Worm (Caenorhabditis elegans) whole organism, young adult: ENCODE data around the gene idpp-1.
A peak's percentile ranks its signal among the peaks of the same experiment; 100 is the strongest.

Experiments
- C06A6.2 ChIP-seq: fragments of 200-800 bp; sonication (Bioruptor generic); conservative IDR thresholded peaks from 2 replicates; pipeline ENCODE4 v1.3.6; 2022; ENCODE audit warnings: missing genetic modification characterization, missing compliant biosample characterization
- F23B12.7 ChIP-seq: sonication (generic microtip); optimal IDR thresholded peaks from 2 replicates; lab custom pipeline; 2017; ENCODE audit warnings: missing genetic modification characterization, mild to moderate bottlenecking, missing compliant biosample characterization, antibody characterized with exemption, moderate library complexity; ENCODE audit not compliant: insufficient read depth
- F39B2.1 ChIP-seq: fragments of 200-800 bp; sonication (Bioruptor generic); IDR thresholded peaks from 2 replicates; pipeline ENCODE4 v1.3.6; 2022; ENCODE audit warnings: missing genetic modification reagents, missing genetic modification characterization, missing compliant biosample characterization
- F52B5.7 ChIP-seq: sonication (generic microtip); optimal IDR thresholded peaks from 2 replicates; lab custom pipeline; 2016; ENCODE audit warnings: mild to moderate bottlenecking, missing genetic modification characterization, missing compliant biosample characterization
- K12H6.12 ChIP-seq: fragments of 200-800 bp; sonication (Bioruptor generic); optimal IDR thresholded peaks from 2 replicates; lab custom pipeline; 2018; ENCODE audit warnings: mild to moderate bottlenecking, missing genetic modification characterization, missing compliant biosample characterization
- Y53F4B.3 ChIP-seq: fragments of 200-800 bp; sonication (Bioruptor generic); IDR thresholded peaks from 2 replicates; pipeline ENCODE4 v1.3.6; 2022; ENCODE audit warnings: missing genetic modification reagents, missing genetic modification characterization, missing compliant biosample characterization
- Y67H2A.10 ChIP-seq: fragments of 200-800 bp; sonication (Bioruptor generic); conservative IDR thresholded peaks from 2 replicates; pipeline ENCODE4 v1.3.6; 2022; ENCODE audit warnings: missing genetic modification reagents, missing genetic modification characterization, missing compliant biosample characterization
- akir-1 ChIP-seq: fragments of 200-800 bp; sonication (Bioruptor generic); optimal IDR thresholded peaks from 2 replicates; lab custom pipeline; 2018; ENCODE audit warnings: mild to moderate bottlenecking, missing genetic modification characterization, moderate library complexity, missing compliant biosample characterization
- aptf-2 ChIP-seq: fragments of 200-800 bp; sonication (Bioruptor generic); conservative IDR thresholded peaks from 2 replicates; pipeline ENCODE4 v1.3.6; 2022; ENCODE audit warnings: missing genetic modification reagents, missing genetic modification characterization, missing compliant biosample characterization
- atf-7 ChIP-seq: sonication (generic microtip); optimal IDR thresholded peaks from 2 replicates; lab custom pipeline; 2017; ENCODE audit warnings: mild to moderate bottlenecking, missing genetic modification characterization, missing compliant biosample characterization
- attf-5 ChIP-seq: fragments of 200-800 bp; sonication (Bioruptor generic); optimal IDR thresholded peaks from 2 replicates; lab custom pipeline; 2018; ENCODE audit warnings: mild to moderate bottlenecking, missing genetic modification characterization, missing compliant biosample characterization
- cebp-1 ChIP-seq, 2 experiments: fragments of 200-800 bp in 1 of 2; sonication (Bioruptor generic) in 1 of 2; sonication (generic microtip) in 1 of 2; IDR thresholded peaks in 1 of 2; optimal IDR thresholded peaks in 1 of 2; 2 replicates each; pipeline versions ENCODE4 v1.3.6 to Lab custom; 2017 to 2022; ENCODE audit warnings: missing compliant biosample characterization in 2 of 2, missing genetic modification characterization in 2 of 2, mild to moderate bottlenecking in 1 of 2, missing genetic modification reagents in 1 of 2, moderate library complexity in 1 of 2
- cebp-2 ChIP-seq: fragments of 200-800 bp; sonication (Bioruptor generic); IDR thresholded peaks from 2 replicates; pipeline ENCODE4 v1.3.6; 2022; ENCODE audit warnings: missing genetic modification characterization, missing compliant biosample characterization
- ceh-27 ChIP-seq: fragments of 200-800 bp; sonication (Bioruptor generic); optimal IDR thresholded peaks from 2 replicates; lab custom pipeline; 2018; ENCODE audit warnings: mild to moderate bottlenecking, missing genetic modification characterization, moderate library complexity, missing compliant biosample characterization
- ceh-58 ChIP-seq: fragments of 200-800 bp; sonication (Bioruptor generic); IDR thresholded peaks from 2 replicates; pipeline ENCODE4 v1.3.6; 2022; ENCODE audit warnings: missing genetic modification characterization, missing compliant biosample characterization
- ceh-79 ChIP-seq: sonication (generic microtip); optimal IDR thresholded peaks from 2 replicates; lab custom pipeline; 2017; ENCODE audit warnings: mild to moderate bottlenecking, missing genetic modification characterization, missing compliant biosample characterization
- dpl-1 ChIP-seq: fragments of 150-350 bp; optimal IDR thresholded peaks from 2 replicates; lab custom pipeline; 2014; ENCODE audit warnings: missing biosample characterization, missing genetic modification reagents, missing genetic modification characterization
- egl-18 ChIP-seq: fragments of 200-800 bp; sonication (Bioruptor generic); IDR thresholded peaks from 2 replicates; pipeline ENCODE4 v1.3.6; 2022; ENCODE audit warnings: missing genetic modification reagents, missing genetic modification characterization, missing compliant biosample characterization
- egrh-3 ChIP-seq: fragments of 200-800 bp; sonication (Bioruptor generic); IDR thresholded peaks from 2 replicates; pipeline ENCODE4 v1.3.6; 2022; ENCODE audit warnings: missing genetic modification reagents, missing genetic modification characterization, missing compliant biosample characterization
- hmg-20 ChIP-seq: fragments of 200-800 bp; sonication (Bioruptor generic); IDR thresholded peaks from 2 replicates; pipeline ENCODE4 v1.3.6; 2022; ENCODE audit warnings: missing genetic modification reagents, missing genetic modification characterization, missing compliant biosample characterization
- hrde-1 ChIP-seq: sonication (generic microtip); optimal IDR thresholded peaks from 2 replicates; lab custom pipeline; 2016; ENCODE audit warnings: missing genetic modification characterization, mild to moderate bottlenecking, missing compliant biosample characterization, moderate library complexity, missing genotype, missing genetic modification reagents, borderline replicate concordance
- let-607 ChIP-seq, 2 experiments: fragments of 200-800 bp in 1 of 2; sonication (Bioruptor generic) in 1 of 2; sonication (generic microtip) in 1 of 2; optimal IDR thresholded peaks; 2 replicates each; lab custom pipeline; 2016 to 2018; ENCODE audit warnings: mild to moderate bottlenecking in 2 of 2, missing compliant biosample characterization in 2 of 2, missing genetic modification characterization in 2 of 2, moderate library complexity in 2 of 2, missing genotype in 1 of 2
- lin-26 ChIP-seq: fragments of 200-800 bp; sonication (Bioruptor generic); IDR thresholded peaks from 2 replicates; pipeline ENCODE4 v1.3.6; 2022; ENCODE audit warnings: missing genetic modification reagents, missing genetic modification characterization, missing compliant biosample characterization
- lin-35 ChIP-seq, 3 experiments: fragments of 150-350 bp in 2 of 3; sonication (generic microtip) in 1 of 3; optimal IDR thresholded peaks; 2 replicates each; lab custom pipeline; 2014 to 2018; ENCODE audit warnings: missing biosample characterization in 3 of 3, missing genetic modification characterization in 3 of 3, missing genetic modification reagents in 3 of 3
- lin-40 ChIP-seq: sonication (generic microtip); optimal IDR thresholded peaks from 2 replicates; lab custom pipeline; 2016; ENCODE audit warnings: missing genetic modification characterization, mild to moderate bottlenecking, missing compliant biosample characterization, missing genotype, missing genetic modification reagents
- lin-54 ChIP-seq: fragments of 200-800 bp; sonication (Bioruptor generic); optimal IDR thresholded peaks from 2 replicates; lab custom pipeline; 2018; ENCODE audit warnings: mild to moderate bottlenecking, missing genetic modification characterization, missing compliant biosample characterization
- madf-10 ChIP-seq: sonication (generic microtip); optimal IDR thresholded peaks from 2 replicates; lab custom pipeline; 2016; ENCODE audit warnings: mild to moderate bottlenecking, missing genetic modification characterization, missing compliant biosample characterization
- madf-3 ChIP-seq: fragments of 200-800 bp; sonication (Bioruptor generic); IDR thresholded peaks from 2 replicates; pipeline ENCODE4 v1.3.6; 2022; ENCODE audit warnings: missing genetic modification reagents, missing genetic modification characterization, missing compliant biosample characterization
- madf-8 ChIP-seq: fragments of 200-800 bp; sonication (Bioruptor generic); conservative IDR thresholded peaks from 2 replicates; pipeline ENCODE4 v1.3.6; 2022; ENCODE audit warnings: missing genetic modification reagents, missing genetic modification characterization, missing compliant biosample characterization
- mcd-1 ChIP-seq: fragments of 200-800 bp; sonication (Bioruptor generic); IDR thresholded peaks from 2 replicates; pipeline ENCODE4 v1.3.6; 2022; ENCODE audit warnings: missing genetic modification reagents, missing genetic modification characterization, missing compliant biosample characterization
- mes-4 ChIP-seq: sonication (generic microtip); optimal IDR thresholded peaks from 2 replicates; lab custom pipeline; 2016; ENCODE audit warnings: missing genotype, missing genetic modification characterization, missing compliant biosample characterization
- nfyb-1 ChIP-seq: fragments of 200-800 bp; sonication (Bioruptor generic); IDR thresholded peaks from 2 replicates; pipeline ENCODE4 v1.3.6; 2022; ENCODE audit warnings: missing genetic modification reagents, missing genetic modification characterization, missing compliant biosample characterization
- nhr-120 ChIP-seq: fragments of 200-800 bp; sonication (Bioruptor generic); IDR thresholded peaks from 2 replicates; pipeline ENCODE4 v1.3.6; 2022; ENCODE audit warnings: missing genetic modification characterization, missing compliant biosample characterization
- nhr-27 ChIP-seq: fragments of 200-800 bp; sonication (Bioruptor generic); optimal IDR thresholded peaks from 2 replicates; lab custom pipeline; 2018; ENCODE audit warnings: mild to moderate bottlenecking, missing genetic modification characterization, moderate library complexity, missing compliant biosample characterization
- nhr-80 ChIP-seq: sonication (generic microtip); optimal IDR thresholded peaks from 2 replicates; lab custom pipeline; 2016; ENCODE audit warnings: missing genetic modification characterization, missing compliant biosample characterization
- nhr-90 ChIP-seq: sonication (generic microtip); optimal IDR thresholded peaks from 2 replicates; lab custom pipeline; 2016; ENCODE audit warnings: missing genotype, mild to moderate bottlenecking, missing genetic modification characterization, missing compliant biosample characterization
- rcor-1 ChIP-seq: fragments of 200-800 bp; sonication (Bioruptor generic); IDR thresholded peaks from 2 replicates; pipeline ENCODE4 v1.3.6; 2022; ENCODE audit warnings: missing genetic modification reagents, missing genetic modification characterization, missing compliant biosample characterization
- rpc-1 ChIP-seq, 2 experiments: fragments of 150-350 bp in 1 of 2; sonication (generic microtip) in 1 of 2; optimal IDR thresholded peaks; 2 replicates each; lab custom pipeline; 2014 to 2018; ENCODE audit warnings: missing biosample characterization in 1 of 2, missing genetic modification characterization in 1 of 2, missing genetic modification reagents in 1 of 2, missing genotype in 1 of 2
- sdz-38 ChIP-seq: sonication (generic microtip); optimal IDR thresholded peaks from 2 replicates; lab custom pipeline; 2016; ENCODE audit warnings: missing genotype, missing genetic modification characterization, missing compliant biosample characterization
- snpc-1.3 ChIP-seq: sonication (generic microtip); optimal IDR thresholded peaks from 2 replicates; lab custom pipeline; 2017; ENCODE audit warnings: missing genetic modification characterization, mild to moderate bottlenecking, missing compliant biosample characterization, antibody characterized with exemption, moderate library complexity, missing genotype, missing genetic modification reagents; ENCODE audit not compliant: insufficient read depth
- snpc-3.4 ChIP-seq: sonication (generic microtip); optimal IDR thresholded peaks from 2 replicates; lab custom pipeline; 2017; ENCODE audit warnings: missing genetic modification characterization, mild to moderate bottlenecking, missing compliant biosample characterization, antibody characterized with exemption, moderate library complexity, missing genotype, missing genetic modification reagents
- tbx-9 ChIP-seq: sonication (generic microtip); optimal IDR thresholded peaks from 2 replicates; lab custom pipeline; 2016; ENCODE audit warnings: borderline replicate concordance, missing genetic modification characterization, inconsistent platforms, missing compliant biosample characterization
- tlf-1 ChIP-seq: fragments of 200-800 bp; sonication (Bioruptor generic); optimal IDR thresholded peaks from 2 replicates; lab custom pipeline; 2018; ENCODE audit warnings: mild to moderate bottlenecking, missing genetic modification characterization, missing compliant biosample characterization
- unc-130 ChIP-seq: sonication (generic microtip); optimal IDR thresholded peaks from 2 replicates; lab custom pipeline; 2016; ENCODE audit warnings: missing genetic modification reagents, missing genetic modification characterization, missing compliant biosample characterization
- zfh-2 ChIP-seq: fragments of 200-800 bp; sonication (Bioruptor generic); conservative IDR thresholded peaks from 2 replicates; pipeline ENCODE4 v1.3.6; 2022; ENCODE audit warnings: missing genetic modification reagents, missing genetic modification characterization, missing compliant biosample characterization
- zim-3 ChIP-seq: sonication (generic microtip); optimal IDR thresholded peaks from 2 replicates; lab custom pipeline; 2017; ENCODE audit warnings: mild to moderate bottlenecking, missing genetic modification characterization, moderate library complexity, missing compliant biosample characterization
- ztf-22 ChIP-seq: fragments of 200-800 bp; sonication (Bioruptor generic); optimal IDR thresholded peaks from 2 replicates; lab custom pipeline; 2018; ENCODE audit warnings: mild to moderate bottlenecking, missing genetic modification characterization, moderate library complexity, missing compliant biosample characterization

Gene idpp-1

DNA sequence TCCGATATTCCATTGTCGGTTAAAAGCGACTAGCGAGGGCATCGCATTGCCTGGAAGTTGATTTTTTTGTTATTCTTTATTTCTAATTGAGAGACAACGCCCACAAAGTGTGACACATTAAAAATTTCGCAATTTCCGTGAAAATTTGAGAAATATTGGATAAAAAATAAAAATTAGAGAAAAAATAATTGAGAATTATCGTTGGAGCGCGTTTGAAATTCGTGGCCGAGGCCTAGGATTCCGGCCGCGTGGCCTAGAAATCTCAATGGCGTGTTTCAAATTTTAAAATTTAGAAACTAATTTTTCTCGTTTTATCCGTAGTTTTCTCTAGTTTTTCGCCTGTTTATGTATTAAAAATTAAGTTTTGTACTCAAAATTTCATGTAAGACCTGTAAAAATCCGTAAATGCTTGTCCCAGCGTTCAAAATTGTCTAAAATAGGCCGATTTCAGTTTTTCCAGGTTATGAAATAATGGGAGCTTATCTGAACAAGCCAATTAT is 42.8 kb downstream of the idpp-1 start, which contains the start of the genes dagl-2 and ppm-1.G (continued):
- TF ChIP-seq nhr-90 (tag; lab: Kevin White, UChicago) = no peak
- peak; percentile 42 for TF ChIP-seq unc-130
- no peak for TF ChIP-seq egl-18
- TF ChIP-seq snpc-3.4 (tag; lab: Kevin White, UChicago) = peak; percentile 21
- TF ChIP-seq tlf-1 (GFP tag; lab: Kevin White, UChicago) = no peak
- TF ChIP-seq attf-5 (GFP tag; lab: Kevin White, UChicago) = peak; percentile 97
- TF ChIP-seq ceh-79 = no peak
- peak; percentile 30 for TF ChIP-seq K12H6.12 (tag; lab: Kevin White, UChicago)
- TF ChIP-seq C06A6.2 = no peak
- TF ChIP-seq mcd-1 (GFP tag; lab: Robert Waterston, UW) = peak; percentile 91
- peak; percentile 52 for TF ChIP-seq lin-40 (tag; lab: Kevin White, UChicago)
- TF ChIP-seq akir-1 (GFP tag; lab: Kevin White, UChicago) = no peak
- TF ChIP-seq egrh-3 = no peak
- 0 out of 2 replicates have a peak, but pooled peaks have one; percentile 27 for TF ChIP-seq zfh-2 (GFP tag; lab: Robert Waterston, UW)
- TF ChIP-seq F52B5.7 (tag; lab: Kevin White, UChicago) = no peak
- TF ChIP-seq let-607 (tag; optimal IDR thresholded peaks at IDR 0.05; lab: Kevin White, UChicago) = peak in 1 of 2 experiments; percentile 2
- no peak for TF ChIP-seq sdz-38 (tag; lab: Kevin White, UChicago)
- TF ChIP-seq dpl-1 (GFP tag; lab: Kevin White, UChicago) = no peak
- TF ChIP-seq tbx-9 = no peak
- TF ChIP-seq aptf-2 (GFP tag; lab: Robert Waterston, UW) = peak; percentile 62; the same call in 1 of the 2 replicates
- no peak for TF ChIP-seq lin-26
- no peak for TF ChIP-seq nfyb-1 (GFP tag; lab: Robert Waterston, UW)
- TF ChIP-seq lin-54 (GFP tag; lab: Kevin White, UChicago) = peak; percentile 53
- peak; percentile 6 for TF ChIP-seq snpc-1.3 (tag; lab: Kevin White, UChicago)
- no peak for TF ChIP-seq nhr-120 (GFP tag; lab: Robert Waterston, UW)
- TF ChIP-seq mes-4 (tag; lab: Kevin White, UChicago) = no peak
- TF ChIP-seq hrde-1 = no peak
- TF ChIP-seq nhr-80 = peak; percentile 28
- TF ChIP-seq cebp-2 = no peak
- TF ChIP-seq rpc-1 (optimal IDR thresholded peaks at IDR 0.05; lab: Kevin White, UChicago) = no peak
- no peak for TF ChIP-seq rpc-1 (tag; optimal IDR thresholded peaks at IDR 0.05; lab: Kevin White, UChicago)
- TF ChIP-seq rcor-1 (GFP tag; lab: Robert Waterston, UW) = no peak
- no peak for TF ChIP-seq hmg-20
- no peak for TF ChIP-seq nhr-27
- no peak for TF ChIP-seq ceh-58 (GFP tag; lab: Robert Waterston, UW)
- TF ChIP-seq F39B2.1 (GFP tag; lab: Robert Waterston, UW) = no peak
- peak; percentile 47; the same call in 1 of the 2 replicates for TF ChIP-seq Y67H2A.10 (GFP tag; lab: Robert Waterston, UW)
- peak; percentile 22 for TF ChIP-seq madf-10 (tag; lab: Kevin White, UChicago)
- peak; percentile 68 for TF ChIP-seq ceh-27 (GFP tag; lab: Kevin White, UChicago)
- no peak for TF ChIP-seq zim-3
- TF ChIP-seq F23B12.7 = peak; percentile 63
- no peak for TF ChIP-seq lin-35 (GFP tag; optimal IDR thresholded peaks at IDR 0.05; lab: Kevin White, UChicago)
- TF ChIP-seq madf-8 (GFP tag; lab: Robert Waterston, UW) = no peak
- no peak for TF ChIP-seq atf-7 (tag; lab: Kevin White, UChicago)
- peak; percentile 97 for TF ChIP-seq cebp-1 (GFP tag; IDR thresholded peaks at IDR 0.05; lab: Robert Waterston, UW)
- TF ChIP-seq cebp-1 (tag; optimal IDR thresholded peaks at IDR 0.05; lab: Kevin White, UChicago) = peak; percentile 99
- TF ChIP-seq ztf-22 (GFP tag; lab: Kevin White, UChicago) = no peak
- TF ChIP-seq Y53F4B.3 (GFP tag; lab: Robert Waterston, UW) = no peak
- no peak for TF ChIP-seq madf-3 (GFP tag; lab: Robert Waterston, UW)
